Fruit fly (Drosophila melanogaster) whole organism, embryonic: ENCODE data around the gene Cyp12a5.

ENCODE experiments used
- Adf1 ChIP-seq: fragments of 200-800 bp; sonication (Bioruptor generic); IDR thresholded peaks from 2 replicates; pipeline ENCODE4 v1.3.6; 2022; ENCODE audit warnings: missing biosample characterization, missing genetic modification characterization
- CG10959 ChIP-seq: fragments of 200-800 bp; sonication (Bioruptor generic); IDR thresholded peaks from 2 replicates; pipeline ENCODE4 v1.3.6; 2022; ENCODE audit warnings: missing biosample characterization, missing genetic modification characterization
- CG11398 ChIP-seq: fragments of 200-800 bp; sonication (Bioruptor generic); optimal IDR thresholded peaks from 2 replicates; lab custom pipeline; 2016; ENCODE audit warnings: missing biosample characterization, missing genetic modification characterization
- CG12236 ChIP-seq: fragments of 200-800 bp; sonication (Bioruptor generic); optimal IDR thresholded peaks from 2 replicates; lab custom pipeline; 2016; ENCODE audit warnings: missing biosample characterization, missing genetic modification characterization
- CG15479 ChIP-seq: fragments of 200-800 bp; sonication (Bioruptor generic); optimal IDR thresholded peaks from 3 replicates; lab custom pipeline; 2019; ENCODE audit warnings: missing biosample characterization, mild to moderate bottlenecking, missing genetic modification characterization, moderate library complexity
- CG15601 ChIP-seq: fragments of 200-800 bp; sonication (Bioruptor generic); optimal IDR thresholded peaks from 3 replicates; lab custom pipeline; 2019; ENCODE audit warnings: missing biosample characterization, mild to moderate bottlenecking, missing genetic modification characterization, moderate library complexity
- CG17385 ChIP-seq: fragments of 200-800 bp; sonication (Bioruptor generic); optimal IDR thresholded peaks from 3 replicates; lab custom pipeline; 2018; ENCODE audit warnings: missing biosample characterization, mild to moderate bottlenecking, missing genetic modification characterization
- CG18476 ChIP-seq: fragments of 200-800 bp; sonication (Bioruptor generic); optimal IDR thresholded peaks from 2 replicates; lab custom pipeline; 2016; ENCODE audit warnings: missing biosample characterization, mild to moderate bottlenecking, missing genetic modification characterization
- CG2875 ChIP-seq: fragments of 200-800 bp; sonication (Bioruptor generic); optimal IDR thresholded peaks from 2 replicates; lab custom pipeline; 2017; ENCODE audit warnings: missing biosample characterization, mild to moderate bottlenecking, missing genetic modification characterization, missing genetic modification reagents
- CG3065 ChIP-seq: fragments of 200-800 bp; sonication (Bioruptor generic); optimal IDR thresholded peaks from 2 replicates; lab custom pipeline; 2016; ENCODE audit warnings: missing biosample characterization, missing genetic modification characterization
- CG33213 ChIP-seq: fragments of 200-800 bp; sonication (Bioruptor generic); optimal IDR thresholded peaks from 3 replicates; lab custom pipeline; 2016; ENCODE audit warnings: missing biosample characterization, missing genetic modification characterization
- CG4424 ChIP-seq: fragments of 200-800 bp; sonication (Bioruptor generic); optimal IDR thresholded peaks from 3 replicates; lab custom pipeline; 2016; ENCODE audit warnings: missing biosample characterization, missing genetic modification characterization
- CG5953 ChIP-seq: fragments of 200-800 bp; sonication (Bioruptor generic); IDR thresholded peaks from 2 replicates; pipeline ENCODE4 v1.3.6; 2022; ENCODE audit warnings: missing biosample characterization, missing genetic modification characterization
- CG7271 ChIP-seq: fragments of 200-800 bp; sonication (Bioruptor generic); optimal IDR thresholded peaks from 2 replicates; lab custom pipeline; 2018; ENCODE audit warnings: missing biosample characterization, mild to moderate bottlenecking, missing genetic modification characterization, moderate library complexity
- CG7745 ChIP-seq: fragments of 200-800 bp; sonication (Bioruptor generic); optimal IDR thresholded peaks from 2 replicates; lab custom pipeline; 2018; ENCODE audit warnings: missing biosample characterization, mild to moderate bottlenecking, missing genetic modification characterization, moderate library complexity
- CG7786 ChIP-seq: fragments of 200-800 bp; sonication (Bioruptor generic); optimal IDR thresholded peaks from 2 replicates; lab custom pipeline; 2016; ENCODE audit warnings: missing biosample characterization, missing genetic modification characterization
- CG8388 ChIP-seq: fragments of 200-800 bp; sonication (Bioruptor generic); optimal IDR thresholded peaks from 2 replicates; lab custom pipeline; 2019; ENCODE audit warnings: missing biosample characterization, mild to moderate bottlenecking, missing genetic modification characterization, moderate library complexity
- CG9932 ChIP-seq: fragments of 200-800 bp; sonication (Bioruptor generic); IDR thresholded peaks from 2 replicates; pipeline ENCODE4 v1.3.6; 2022; ENCODE audit warnings: missing biosample characterization, missing genetic modification characterization
- Elba2 ChIP-seq: fragments of 200-800 bp; sonication (Bioruptor generic); optimal IDR thresholded peaks from 3 replicates; lab custom pipeline; 2016; ENCODE audit warnings: missing biosample characterization, missing genetic modification characterization
- Fer3 ChIP-seq: fragments of 200-800 bp; sonication (Bioruptor generic); optimal IDR thresholded peaks from 2 replicates; lab custom pipeline; 2018; ENCODE audit warnings: missing biosample characterization, mild to moderate bottlenecking, missing genetic modification characterization, moderate library complexity
- Hey ChIP-seq: fragments of 200-800 bp; sonication (Bioruptor generic); optimal IDR thresholded peaks from 3 replicates; lab custom pipeline; 2018; ENCODE audit warnings: missing biosample characterization, mild to moderate bottlenecking, missing genetic modification characterization
- Hr51 ChIP-seq, 2 experiments: fragments of 200-800 bp; sonication (Bioruptor generic); optimal IDR thresholded peaks; 2 replicates in 1 of 2; 3 replicates in 1 of 2; lab custom pipeline; 2016 to 2018; ENCODE audit warnings: missing biosample characterization in 2 of 2, missing genetic modification characterization in 2 of 2, mild to moderate bottlenecking in 1 of 2, moderate library complexity in 1 of 2
- Jarid2 ChIP-seq: fragments of 200-800 bp; sonication (Bioruptor generic); optimal IDR thresholded peaks from 3 replicates; lab custom pipeline; 2017; ENCODE audit warnings: mild to moderate bottlenecking, missing biosample characterization, missing genetic modification reagents, missing genetic modification characterization
- Scr ChIP-seq: fragments of 200-800 bp; sonication (Bioruptor generic); IDR thresholded peaks from 2 replicates; pipeline ENCODE4 v1.3.6; 2022; ENCODE audit warnings: missing biosample characterization, missing genetic modification characterization; ENCODE audit not compliant: partially characterized antibody
- Sox100B ChIP-seq: fragments of 200-800 bp; sonication (Bioruptor generic); optimal IDR thresholded peaks from 3 replicates; lab custom pipeline; 2018; ENCODE audit warnings: missing biosample characterization, mild to moderate bottlenecking, missing genetic modification characterization
- ap ChIP-seq: fragments of 200-800 bp; sonication (Bioruptor generic); IDR thresholded peaks from 2 replicates; pipeline ENCODE4 v1.3.6; 2022; ENCODE audit warnings: missing biosample characterization, missing genetic modification characterization
- ash1 ChIP-seq: fragments of 200-800 bp; sonication (Bioruptor generic); optimal IDR thresholded peaks from 2 replicates; lab custom pipeline; 2018; ENCODE audit warnings: missing biosample characterization, mild to moderate bottlenecking, missing genetic modification characterization
- az2 ChIP-seq: fragments of 200-800 bp; sonication (Bioruptor generic); optimal IDR thresholded peaks from 3 replicates; lab custom pipeline; 2016; ENCODE audit warnings: missing biosample characterization, missing genetic modification characterization
- cad ChIP-seq: fragments of >200 bp; optimal IDR thresholded peaks from 2 replicates; lab custom pipeline; 2017; ENCODE audit warnings: missing biosample characterization, missing genetic modification characterization
- crc ChIP-seq: fragments of 200-800 bp; sonication (Bioruptor generic); optimal IDR thresholded peaks from 2 replicates; lab custom pipeline; 2016; ENCODE audit warnings: missing biosample characterization, missing genetic modification characterization
- gce ChIP-seq: fragments of 200-800 bp; sonication (Bioruptor generic); IDR thresholded peaks from 3 replicates; pipeline ENCODE4 v1.3.6; 2022; ENCODE audit warnings: missing biosample characterization, missing genetic modification characterization
- gem ChIP-seq: fragments of 200-800 bp; sonication (Bioruptor generic); optimal IDR thresholded peaks from 2 replicates; lab custom pipeline; 2019; ENCODE audit warnings: missing biosample characterization, mild to moderate bottlenecking, missing genetic modification characterization, moderate library complexity
- grn ChIP-seq: fragments of 200-800 bp; sonication (Bioruptor generic); optimal IDR thresholded peaks from 3 replicates; lab custom pipeline; 2017; ENCODE audit warnings: missing biosample characterization, missing genetic modification characterization
- ham ChIP-seq: fragments of 200-800 bp; sonication (Bioruptor generic); IDR thresholded peaks from 2 replicates; pipeline ENCODE4 v1.3.6; 2022; ENCODE audit warnings: missing biosample characterization, missing genetic modification characterization
- jigr1 ChIP-seq: fragments of 200-800 bp; sonication (Bioruptor generic); IDR thresholded peaks from 3 replicates; pipeline ENCODE4 v1.3.6; 2022; ENCODE audit warnings: missing biosample characterization, missing genetic modification characterization
- ken ChIP-seq: fragments of 200-800 bp; sonication (Bioruptor generic); IDR thresholded peaks from 3 replicates; pipeline ENCODE4 v1.3.6; 2022; ENCODE audit warnings: missing biosample characterization, missing genetic modification characterization
- mam ChIP-seq: fragments of 200-800 bp; sonication (Bioruptor generic); optimal IDR thresholded peaks from 3 replicates; lab custom pipeline; 2016; ENCODE audit warnings: missing biosample characterization, missing genetic modification characterization
- nerfin-2 ChIP-seq: fragments of 200-800 bp; sonication (Bioruptor generic); IDR thresholded peaks from 2 replicates; pipeline ENCODE4 v1.3.6; 2022; ENCODE audit warnings: missing biosample characterization, missing genetic modification characterization; ENCODE audit not compliant: partially characterized antibody
- rib ChIP-seq: fragments of 200-800 bp; sonication (Bioruptor generic); IDR thresholded peaks from 2 replicates; pipeline ENCODE4 v1.3.6; 2022; ENCODE audit warnings: missing biosample characterization, missing genetic modification characterization
- sim ChIP-seq: fragments of 200-800 bp; sonication (Bioruptor generic); IDR thresholded peaks from 2 replicates; pipeline ENCODE4 v1.3.6; 2022; ENCODE audit warnings: missing biosample characterization, missing genetic modification characterization
- trh ChIP-seq: fragments of 200-800 bp; sonication (Bioruptor generic); optimal IDR thresholded peaks from 2 replicates; lab custom pipeline; 2016; ENCODE audit warnings: missing biosample characterization, missing genetic modification characterization

Gene Cyp12a5

DNA sequence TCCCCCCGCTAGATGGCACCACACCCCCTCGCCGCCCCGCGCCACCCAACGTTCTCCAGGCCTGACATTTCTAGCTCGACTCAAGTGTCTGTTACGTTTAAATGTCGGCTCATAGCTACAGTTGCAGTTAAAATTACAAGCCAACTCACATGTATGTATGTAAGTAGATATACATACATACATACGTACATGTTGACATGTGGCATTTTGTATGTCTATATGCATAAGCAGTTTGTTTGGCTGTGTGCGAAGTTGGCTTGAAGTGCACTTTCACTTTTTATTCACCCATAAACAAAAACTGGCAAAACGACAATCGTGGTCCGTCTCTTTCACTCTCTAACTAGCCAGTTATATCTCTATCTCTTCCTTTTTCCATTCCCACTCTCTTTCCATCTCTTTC lies 50.4 kb downstream of the Cyp12a5 start (continued):
- TF ChIP-seq gce (peak; percentile 75; the same call in 1 of the 3 replicates), Scr (GFP tag; lab: Robert Waterston, UW) (no peak), mam (GFP tag; lab: Kevin White, UChicago) (no peak), Elba2 (no peak), sim (GFP tag; lab: Robert Waterston, UW) (no peak), CG18476 (GFP tag; lab: Kevin White, UChicago) (no peak), CG11398 (no peak), CG2875 (GFP tag; lab: Kevin White, UChicago) (peak; percentile 76), Hey (tag; lab: Kevin White, UChicago) (no peak), Jarid2 (peak; percentile 24), crc (no peak), cad (GFP tag; lab: Kevin White, UChicago) (no peak), CG15601 (tag; lab: Kevin White, UChicago) (peak; percentile 10), CG7786 (GFP tag; lab: Kevin White, UChicago) (no peak), grn (no peak), ash1 (no peak), CG17385 (GFP tag; lab: Kevin White, UChicago) (no peak), trh (GFP tag; lab: Kevin White, UChicago) (no peak), CG4424 (no peak), CG10959 (no peak), rib (GFP tag; lab: Robert Waterston, UW) (no peak), gem (tag; lab: Kevin White, UChicago) (peak; percentile 32), CG33213 (GFP tag; lab: Kevin White, UChicago) (no peak), Adf1 (GFP tag; lab: Robert Waterston, UW) (no peak), ken (peak; percentile 60; the same call in 1 of the 3 replicates), Sox100B (peak; percentile 35), CG12236 (no peak), ham (GFP tag; lab: Robert Waterston, UW) (no peak), CG7745 (tag; lab: Kevin White, UChicago) (no peak), jigr1 (GFP tag; lab: Robert Waterston, UW) (no peak), CG3065 (no peak), CG9932 (no peak), ap (GFP tag; lab: Robert Waterston, UW) (no peak), Hr51 (GFP tag; optimal IDR thresholded peaks at IDR 0.05; lab: Kevin White, UChicago) (no peak), az2 (GFP tag; lab: Kevin White, UChicago) (no peak), Fer3 (tag; lab: Kevin White, UChicago) (no peak), CG7271 (no peak), CG8388 (peak; percentile 19), nerfin-2 (GFP tag; lab: Robert Waterston, UW) (no peak), CG15479 (GFP tag; lab: Kevin White, UChicago) (no peak), CG5953 (GFP tag; lab: Robert Waterston, UW) (peak; percentile 71)
